Worm (Caenorhabditis elegans) whole organism, late embryonic: ENCODE measurements around the gene C53D6.8.
"Not testable (repeated sequence)": the region's sequence is repeated elsewhere in the genome, so short reads cannot be mapped to it uniquely, and the experiment has no call there.

Experiments
- C38D4.7 ChIP-seq: fragments of 200-800 bp; sonication (Bioruptor generic); optimal IDR thresholded peaks from 2 replicates; lab custom pipeline; 2018; ENCODE audit warnings: mild to moderate bottlenecking, missing genetic modification characterization, moderate library complexity, missing compliant biosample characterization
- K02D7.2 ChIP-seq: sonication (generic microtip); optimal IDR thresholded peaks from 2 replicates; lab custom pipeline; 2017; ENCODE audit warnings: mild to moderate bottlenecking, missing genetic modification characterization, missing compliant biosample characterization
- T23F11.4 ChIP-seq: fragments of 200-800 bp; sonication (Bioruptor generic); optimal IDR thresholded peaks from 2 replicates; lab custom pipeline; 2018; ENCODE audit warnings: mild to moderate bottlenecking, missing genetic modification characterization, missing compliant biosample characterization
- ceh-18 ChIP-seq: sonication (generic microtip); optimal IDR thresholded peaks from 2 replicates; lab custom pipeline; 2016; ENCODE audit warnings: missing genetic modification characterization, missing compliant biosample characterization
- ceh-19 ChIP-seq: fragments of 200-800 bp; sonication (Bioruptor generic); optimal IDR thresholded peaks from 2 replicates; lab custom pipeline; 2018; ENCODE audit warnings: mild to moderate bottlenecking, missing genetic modification characterization, missing compliant biosample characterization
- ceh-2 ChIP-seq: sonication (generic microtip); optimal IDR thresholded peaks from 2 replicates; lab custom pipeline; 2016; ENCODE audit warnings: missing genotype, missing genetic modification characterization, missing compliant biosample characterization
- ceh-22 ChIP-seq: sonication (generic microtip); optimal IDR thresholded peaks from 2 replicates; lab custom pipeline; 2017; ENCODE audit warnings: missing biosample characterization, missing genetic modification characterization
- ceh-24 ChIP-seq: sonication (generic microtip); optimal IDR thresholded peaks from 2 replicates; lab custom pipeline; 2016; ENCODE audit warnings: mild to moderate bottlenecking, missing genetic modification characterization, missing compliant biosample characterization
- ceh-30 ChIP-seq: fragments of 150-350 bp; optimal IDR thresholded peaks from 2 replicates; lab custom pipeline; 2014; ENCODE audit warnings: missing biosample characterization, missing genetic modification characterization
- ceh-45 ChIP-seq: fragments of 200-800 bp; sonication (Bioruptor generic); IDR thresholded peaks from 2 replicates; pipeline ENCODE4 v1.3.6; 2022; ENCODE audit warnings: missing genetic modification reagents, missing genetic modification characterization, missing compliant biosample characterization
- ceh-48 ChIP-seq: sonication (generic microtip); optimal IDR thresholded peaks from 2 replicates; lab custom pipeline; 2016; ENCODE audit warnings: missing genetic modification characterization, inconsistent platforms, missing compliant biosample characterization
- ceh-6 ChIP-seq: fragments of 200-800 bp; sonication (Bioruptor generic); optimal IDR thresholded peaks from 2 replicates; lab custom pipeline; 2018; ENCODE audit warnings: mild to moderate bottlenecking, missing genetic modification characterization, missing compliant biosample characterization
- che-1 ChIP-seq: sonication (generic microtip); optimal IDR thresholded peaks from 2 replicates; lab custom pipeline; 2016; ENCODE audit warnings: mild to moderate bottlenecking, missing genetic modification characterization, missing compliant biosample characterization
- dmd-4 ChIP-seq: sonication (generic microtip); optimal IDR thresholded peaks from 2 replicates; lab custom pipeline; 2016; ENCODE audit warnings: borderline replicate concordance, missing genetic modification characterization, missing compliant biosample characterization
- elt-2 ChIP-seq: sonication (generic microtip); optimal IDR thresholded peaks from 2 replicates; lab custom pipeline; 2016; ENCODE audit warnings: missing genetic modification reagents, missing genetic modification characterization, missing compliant biosample characterization
- eyg-1 ChIP-seq: sonication (generic microtip); optimal IDR thresholded peaks from 2 replicates; lab custom pipeline; 2016; ENCODE audit warnings: missing genotype, missing genetic modification characterization, missing compliant biosample characterization
- fkh-6 ChIP-seq: sonication (generic microtip); optimal IDR thresholded peaks from 2 replicates; lab custom pipeline; 2016; ENCODE audit warnings: missing genetic modification characterization, missing compliant biosample characterization
- gmeb-2 ChIP-seq: sonication (generic microtip); optimal IDR thresholded peaks from 2 replicates; lab custom pipeline; 2016; ENCODE audit warnings: missing genetic modification characterization, inconsistent platforms, missing compliant biosample characterization
- hlh-30 ChIP-seq: sonication (generic microtip); optimal IDR thresholded peaks from 2 replicates; lab custom pipeline; 2017; ENCODE audit warnings: antibody characterized with exemption, missing genetic modification characterization, missing compliant biosample characterization; ENCODE audit not compliant: insufficient read depth
- lim-6 ChIP-seq: sonication (generic microtip); optimal IDR thresholded peaks from 2 replicates; lab custom pipeline; 2016; ENCODE audit warnings: missing genetic modification characterization, missing compliant biosample characterization
- lin-11 ChIP-seq: fragments of 200-800 bp; sonication (Bioruptor generic); optimal IDR thresholded peaks from 2 replicates; lab custom pipeline; 2018; ENCODE audit warnings: mild to moderate bottlenecking, missing genetic modification characterization, missing compliant biosample characterization
- npax-4 ChIP-seq: sonication (generic microtip); optimal IDR thresholded peaks from 2 replicates; lab custom pipeline; 2016; ENCODE audit warnings: missing genetic modification characterization, missing compliant biosample characterization
- pat-9 ChIP-seq: fragments of 200-800 bp; sonication (Bioruptor generic); optimal IDR thresholded peaks from 2 replicates; lab custom pipeline; 2018; ENCODE audit warnings: mild to moderate bottlenecking, missing genetic modification characterization, moderate library complexity, missing compliant biosample characterization
- pax-1 ChIP-seq: fragments of 150-350 bp; optimal IDR thresholded peaks from 2 replicates; lab custom pipeline; 2014; ENCODE audit warnings: missing biosample characterization, missing genetic modification characterization
- pros-1 ChIP-seq: fragments of 150-350 bp; optimal IDR thresholded peaks from 2 replicates; lab custom pipeline; 2014; ENCODE audit warnings: missing biosample characterization, missing genetic modification reagents, missing genetic modification characterization
- ref-2 ChIP-seq: sonication (generic microtip); optimal IDR thresholded peaks from 2 replicates; lab custom pipeline; 2016; ENCODE audit warnings: missing genetic modification characterization, missing compliant biosample characterization
- rnt-1 ChIP-seq: sonication (generic microtip); optimal IDR thresholded peaks from 2 replicates; lab custom pipeline; 2016; ENCODE audit warnings: missing genetic modification characterization, missing compliant biosample characterization
- sox-2 ChIP-seq: fragments of 200-800 bp; sonication (Bioruptor generic); IDR thresholded peaks from 2 replicates; pipeline ENCODE4 v1.3.6; 2022; ENCODE audit warnings: missing genetic modification reagents, missing genetic modification characterization, missing compliant biosample characterization
- sox-4 ChIP-seq: sonication (generic microtip); optimal IDR thresholded peaks from 2 replicates; lab custom pipeline; 2017; ENCODE audit warnings: mild to moderate bottlenecking, missing genetic modification characterization, inconsistent platforms, missing compliant biosample characterization
- tbx-7 ChIP-seq: sonication (generic microtip); optimal IDR thresholded peaks from 2 replicates; lab custom pipeline; 2016; ENCODE audit warnings: missing genotype, missing genetic modification characterization, missing compliant biosample characterization
- unc-3 ChIP-seq, 2 experiments: fragments of 200-800 bp in 1 of 2; sonication (Bioruptor generic) in 1 of 2; sonication (generic microtip) in 1 of 2; conservative IDR thresholded peaks in 1 of 2; optimal IDR thresholded peaks in 1 of 2; 2 replicates each; pipeline versions ENCODE4 v1.3.6 to Lab custom; 2016 to 2022; ENCODE audit warnings: missing compliant biosample characterization in 2 of 2, missing genetic modification characterization in 2 of 2, missing genetic modification reagents in 1 of 2
- unc-42 ChIP-seq: sonication (generic microtip); optimal IDR thresholded peaks from 2 replicates; lab custom pipeline; 2016; ENCODE audit warnings: missing genotype, missing genetic modification characterization, missing compliant biosample characterization
- unc-55 ChIP-seq: sonication (generic microtip); optimal IDR thresholded peaks from 2 replicates; lab custom pipeline; 2017; ENCODE audit warnings: missing biosample characterization, missing genetic modification reagents, missing genetic modification characterization
- zip-5 ChIP-seq: sonication (generic microtip); optimal IDR thresholded peaks from 2 replicates; lab custom pipeline; 2016; ENCODE audit warnings: missing genetic modification characterization, missing compliant biosample characterization
- ztf-16 ChIP-seq: sonication (generic microtip); optimal IDR thresholded peaks from 2 replicates; lab custom pipeline; 2017; ENCODE audit warnings: missing genetic modification characterization, missing compliant biosample characterization

Gene C53D6.8

ce11 chrIV:8967990-8968389 lies 34.5 kb downstream of the C53D6.8 start, which contains the start of gene suex-2:
suex-2 (plus strand) TSS chrIV:8968290.
- TF ChIP-seq ceh-19 (GFP tag; lab: Kevin White, UChicago) (no peak), K02D7.2 (no peak), ceh-2 (tag; lab: Kevin White, UChicago) (no peak), tbx-7 (tag; lab: Kevin White, UChicago) (no peak), lin-11 (no peak), che-1 (tag; lab: Kevin White, UChicago) (no peak), ceh-18 (tag; lab: Kevin White, UChicago) (no peak), ceh-45 (GFP tag; lab: Robert Waterston, UW) (no peak), lim-6 (tag; lab: Kevin White, UChicago) (no peak), pax-1 (tag; lab: Kevin White, UChicago) (no peak), sox-4 (no peak), fkh-6 (no peak), unc-55 (GFP tag; lab: Kevin White, UChicago) (no peak), gmeb-2 (tag; lab: Kevin White, UChicago) (no peak), T23F11.4 (no peak), ceh-6 (GFP tag; lab: Kevin White, UChicago) (no peak), ceh-48 (tag; lab: Kevin White, UChicago) (no peak)

ce11 chrIV:8965883-8966282 lies 36.7 kb downstream of the C53D6.8 start, which contains the start of gene C53B4.2:
C53B4.2 (plus strand) TSS chrIV:8966183.
- TF ChIP-seq hlh-30 (tag; lab: Kevin White, UChicago), result peak; percentile 17
- no peak for TF ChIP-seq sox-4

ce11 chrIV:8964042-8964441 lies 38.5 kb downstream of the C53D6.8 start:
- TF ChIP-seq unc-3 (GFP tag; conservative IDR thresholded peaks at IDR 0.05; lab: Robert Waterston, UW) (peak; percentile 75), sox-2 (GFP tag; lab: Robert Waterston, UW) (peak; percentile 46)
- not testable (repeated sequence) for TF ChIP-seq unc-3 (tag; optimal IDR thresholded peaks at IDR 0.05; lab: Kevin White, UChicago)

ce11 chrIV:8956189-8956588 lies 46.3 kb downstream of the C53D6.8 start, which contains the start of gene tpra-1:
tpra-1 (plus strand) TSS chrIV:8956489.
- TF ChIP-seq zip-5 (tag; lab: Kevin White, UChicago) (no peak), ref-2 (tag; lab: Kevin White, UChicago) (no peak), rnt-1 (no peak), unc-42 (tag; lab: Kevin White, UChicago) (no peak), pat-9 (no peak), dmd-4 (no peak), elt-2 (no peak), eyg-1 (tag; lab: Kevin White, UChicago) (no peak), ceh-6 (GFP tag; lab: Kevin White, UChicago) (no peak), npax-4 (no peak), unc-55 (GFP tag; lab: Kevin White, UChicago) (no peak), C38D4.7 (no peak), lim-6 (tag; lab: Kevin White, UChicago) (no peak)

ce11 chrIV:8954126-8954525 lies 48.4 kb downstream of the C53D6.8 start:
- TF ChIP-seq eyg-1 (tag; lab: Kevin White, UChicago) (no peak), ztf-16 (tag; lab: Kevin White, UChicago) (no peak), npax-4 (no peak), ceh-24 (tag; lab: Kevin White, UChicago) (no peak), ceh-22 (tag; lab: Kevin White, UChicago) (no peak), lin-11 (no peak), pros-1 (tag; lab: Kevin White, UChicago) (no peak), ceh-30 (tag; lab: Kevin White, UChicago) (no peak)
- TF ChIP-seq, all 69 proteins: peak for 0
